Fruit fly (Drosophila melanogaster) whole organism, wandering third instar larva: Measurements from ENCODE around the gene Gr22c.

ENCODE experiments used
- GATAd ChIP-seq: sonication (Bioruptor generic); optimal IDR thresholded peaks from 2 replicates; lab custom pipeline; 2016; ENCODE audit warnings: missing biosample characterization, missing genetic modification characterization
- OdsH ChIP-seq: fragments of 200-800 bp; sonication (Bioruptor generic); optimal IDR thresholded peaks from 2 replicates; lab custom pipeline; 2016; ENCODE audit warnings: missing biosample characterization, mild to moderate bottlenecking, missing genetic modification characterization

DNA sequence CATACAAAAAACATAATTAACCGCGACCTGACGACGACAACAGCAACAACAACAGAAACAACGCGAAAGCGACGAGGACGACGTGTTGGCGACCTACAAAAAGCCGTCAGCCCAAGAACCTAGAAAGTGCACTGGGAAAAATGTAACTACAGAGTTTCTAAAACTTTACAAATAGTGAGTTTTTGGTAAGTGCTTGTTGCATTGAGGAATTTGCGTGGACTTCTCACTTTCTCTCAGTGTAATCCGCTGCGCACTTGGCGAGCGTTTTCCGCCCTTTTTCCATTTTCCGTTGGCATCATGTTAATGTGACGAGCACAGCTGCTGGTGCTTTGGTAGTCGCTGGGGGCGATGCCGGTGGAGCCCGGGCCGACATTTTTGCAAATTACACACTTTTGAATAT is 36.7 kb upstream of the Gr22c start:
- no peak for TF ChIP-seq GATAd
- TF ChIP-seq OdsH (GFP tag; lab: Kevin White, UChicago): no peak
